Worm (Caenorhabditis elegans) whole organism, young adult: ENCODE results near the gene apb-1.
"Not testable (repeated sequence)": the region's sequence is repeated elsewhere in the genome, so short reads cannot be mapped to it uniquely, and the experiment has no call there.

Experiments
- C17E4.6 ChIP-seq: fragments of 200-800 bp; sonication (Bioruptor generic); IDR thresholded peaks from 2 replicates; pipeline ENCODE4 v1.3.6; 2022; ENCODE audit warnings: missing genetic modification reagents, missing genetic modification characterization, missing compliant biosample characterization
- D2030.7 ChIP-seq: fragments of 200-800 bp; sonication (Bioruptor generic); IDR thresholded peaks from 2 replicates; pipeline ENCODE4 v1.3.6; 2022; ENCODE audit warnings: missing genetic modification reagents, missing genetic modification characterization, missing compliant biosample characterization
- F10E7.11 ChIP-seq: sonication (generic microtip); optimal IDR thresholded peaks from 2 replicates; lab custom pipeline; 2017; ENCODE audit warnings: mild to moderate bottlenecking, missing genetic modification characterization, moderate library complexity, missing compliant biosample characterization
- F52B5.7 ChIP-seq: sonication (generic microtip); optimal IDR thresholded peaks from 2 replicates; lab custom pipeline; 2016; ENCODE audit warnings: mild to moderate bottlenecking, missing genetic modification characterization, missing compliant biosample characterization
- F57A8.1 ChIP-seq: fragments of 200-800 bp; sonication (Bioruptor generic); optimal IDR thresholded peaks from 2 replicates; lab custom pipeline; 2018; ENCODE audit warnings: mild to moderate bottlenecking, missing genetic modification characterization, moderate library complexity, missing compliant biosample characterization
- T07F8.4 ChIP-seq: sonication (generic microtip); optimal IDR thresholded peaks from 2 replicates; lab custom pipeline; 2016; ENCODE audit warnings: mild to moderate bottlenecking, missing genetic modification characterization, moderate library complexity, missing compliant biosample characterization
- Y53G8AR.9 ChIP-seq: fragments of 200-800 bp; sonication (Bioruptor generic); conservative IDR thresholded peaks from 2 replicates; pipeline ENCODE4 v1.3.6; 2022; ENCODE audit warnings: missing genetic modification reagents, missing genetic modification characterization, missing compliant biosample characterization
- Y79H2A.3 ChIP-seq: fragments of 200-800 bp; sonication (Bioruptor generic); conservative IDR thresholded peaks from 2 replicates; pipeline ENCODE4 v1.3.6; 2022; ENCODE audit warnings: missing genetic modification reagents, missing genetic modification characterization, missing compliant biosample characterization
- ZK185.1 ChIP-seq: sonication (generic microtip); optimal IDR thresholded peaks from 2 replicates; lab custom pipeline; 2016; ENCODE audit warnings: mild to moderate bottlenecking, missing genetic modification characterization, missing compliant biosample characterization; ENCODE audit not compliant: poor library complexity, severe bottlenecking
- akir-1 ChIP-seq: fragments of 200-800 bp; sonication (Bioruptor generic); optimal IDR thresholded peaks from 2 replicates; lab custom pipeline; 2018; ENCODE audit warnings: mild to moderate bottlenecking, missing genetic modification characterization, moderate library complexity, missing compliant biosample characterization
- ama-1 ChIP-seq, 3 experiments: fragments of 150-350 bp in 1 of 3; sonication (generic microtip) in 2 of 3; optimal IDR thresholded peaks; 2 replicates each; lab custom pipeline; 2014 to 2018; ENCODE audit warnings: missing biosample characterization in 2 of 3, missing genetic modification characterization in 2 of 3, missing genetic modification reagents in 2 of 3
- atf-7 ChIP-seq: sonication (generic microtip); optimal IDR thresholded peaks from 2 replicates; lab custom pipeline; 2017; ENCODE audit warnings: mild to moderate bottlenecking, missing genetic modification characterization, missing compliant biosample characterization
- athp-1 ChIP-seq: sonication (generic microtip); optimal IDR thresholded peaks from 2 replicates; lab custom pipeline; 2017; ENCODE audit warnings: mild to moderate bottlenecking, missing genetic modification characterization, missing compliant biosample characterization
- cebp-1 ChIP-seq, 2 experiments: fragments of 200-800 bp in 1 of 2; sonication (Bioruptor generic) in 1 of 2; sonication (generic microtip) in 1 of 2; IDR thresholded peaks in 1 of 2; optimal IDR thresholded peaks in 1 of 2; 2 replicates each; pipeline versions ENCODE4 v1.3.6 to Lab custom; 2017 to 2022; ENCODE audit warnings: missing compliant biosample characterization in 2 of 2, missing genetic modification characterization in 2 of 2, mild to moderate bottlenecking in 1 of 2, missing genetic modification reagents in 1 of 2, moderate library complexity in 1 of 2
- ceh-27 ChIP-seq: fragments of 200-800 bp; sonication (Bioruptor generic); optimal IDR thresholded peaks from 2 replicates; lab custom pipeline; 2018; ENCODE audit warnings: mild to moderate bottlenecking, missing genetic modification characterization, moderate library complexity, missing compliant biosample characterization
- ceh-40 ChIP-seq: fragments of 200-800 bp; sonication (Bioruptor generic); IDR thresholded peaks from 2 replicates; pipeline ENCODE4 v1.3.6; 2022; ENCODE audit warnings: missing genetic modification characterization, missing compliant biosample characterization
- ceh-79 ChIP-seq: sonication (generic microtip); optimal IDR thresholded peaks from 2 replicates; lab custom pipeline; 2017; ENCODE audit warnings: mild to moderate bottlenecking, missing genetic modification characterization, missing compliant biosample characterization
- die-1 ChIP-seq: sonication (generic microtip); optimal IDR thresholded peaks from 2 replicates; lab custom pipeline; 2016; ENCODE audit warnings: missing genotype, mild to moderate bottlenecking, missing genetic modification characterization, missing compliant biosample characterization
- dox-1 ChIP-seq: fragments of 200-800 bp; sonication (Bioruptor generic); IDR thresholded peaks from 2 replicates; pipeline ENCODE4 v1.3.6; 2022; ENCODE audit warnings: missing genetic modification reagents, missing genetic modification characterization, missing compliant biosample characterization
- fkh-3 ChIP-seq: sonication (generic microtip); optimal IDR thresholded peaks from 2 replicates; lab custom pipeline; 2016; ENCODE audit warnings: mild to moderate bottlenecking, missing genetic modification characterization, missing compliant biosample characterization
- hlh-12 ChIP-seq: sonication (generic microtip); optimal IDR thresholded peaks from 2 replicates; lab custom pipeline; 2016; ENCODE audit warnings: missing genetic modification characterization, missing compliant biosample characterization
- hlh-26 ChIP-seq: fragments of 200-800 bp; sonication (Bioruptor generic); conservative IDR thresholded peaks from 2 replicates; pipeline ENCODE4 v1.3.6; 2022; ENCODE audit warnings: missing genetic modification reagents, missing genetic modification characterization, missing compliant biosample characterization
- lin-35 ChIP-seq, 3 experiments: fragments of 150-350 bp in 2 of 3; sonication (generic microtip) in 1 of 3; optimal IDR thresholded peaks; 2 replicates each; lab custom pipeline; 2014 to 2018; ENCODE audit warnings: missing biosample characterization in 3 of 3, missing genetic modification characterization in 3 of 3, missing genetic modification reagents in 3 of 3
- lin-54 ChIP-seq: fragments of 200-800 bp; sonication (Bioruptor generic); optimal IDR thresholded peaks from 2 replicates; lab custom pipeline; 2018; ENCODE audit warnings: mild to moderate bottlenecking, missing genetic modification characterization, missing compliant biosample characterization
- lir-1 ChIP-seq: fragments of 200-800 bp; sonication (Bioruptor generic); conservative IDR thresholded peaks from 2 replicates; pipeline ENCODE4 v1.3.6; 2022; ENCODE audit warnings: missing genetic modification reagents, missing genetic modification characterization, missing compliant biosample characterization
- madf-3 ChIP-seq: fragments of 200-800 bp; sonication (Bioruptor generic); IDR thresholded peaks from 2 replicates; pipeline ENCODE4 v1.3.6; 2022; ENCODE audit warnings: missing genetic modification reagents, missing genetic modification characterization, missing compliant biosample characterization
- mcd-1 ChIP-seq: fragments of 200-800 bp; sonication (Bioruptor generic); IDR thresholded peaks from 2 replicates; pipeline ENCODE4 v1.3.6; 2022; ENCODE audit warnings: missing genetic modification reagents, missing genetic modification characterization, missing compliant biosample characterization
- mel-28 ChIP-seq: sonication (generic microtip); optimal IDR thresholded peaks from 2 replicates; lab custom pipeline; 2016; ENCODE audit warnings: borderline replicate concordance, mild to moderate bottlenecking, missing genetic modification characterization, missing compliant biosample characterization
- nhr-80 ChIP-seq: sonication (generic microtip); optimal IDR thresholded peaks from 2 replicates; lab custom pipeline; 2016; ENCODE audit warnings: missing genetic modification characterization, missing compliant biosample characterization
- nhr-90 ChIP-seq: sonication (generic microtip); optimal IDR thresholded peaks from 2 replicates; lab custom pipeline; 2016; ENCODE audit warnings: missing genotype, mild to moderate bottlenecking, missing genetic modification characterization, missing compliant biosample characterization
- rpc-1 ChIP-seq, 2 experiments: fragments of 150-350 bp in 1 of 2; sonication (generic microtip) in 1 of 2; optimal IDR thresholded peaks; 2 replicates each; lab custom pipeline; 2014 to 2018; ENCODE audit warnings: missing biosample characterization in 1 of 2, missing genetic modification characterization in 1 of 2, missing genetic modification reagents in 1 of 2, missing genotype in 1 of 2
- snpc-1.3 ChIP-seq: sonication (generic microtip); optimal IDR thresholded peaks from 2 replicates; lab custom pipeline; 2017; ENCODE audit warnings: missing genetic modification characterization, mild to moderate bottlenecking, missing compliant biosample characterization, antibody characterized with exemption, moderate library complexity, missing genotype, missing genetic modification reagents; ENCODE audit not compliant: insufficient read depth
- snpc-3.4 ChIP-seq: sonication (generic microtip); optimal IDR thresholded peaks from 2 replicates; lab custom pipeline; 2017; ENCODE audit warnings: missing genetic modification characterization, mild to moderate bottlenecking, missing compliant biosample characterization, antibody characterized with exemption, moderate library complexity, missing genotype, missing genetic modification reagents
- snpc-4 ChIP-seq, 5 experiments: fragments of 150-350 bp in 1 of 5; sonication (generic microtip) in 4 of 5; optimal IDR thresholded peaks; 2 replicates each; lab custom pipeline; 2014 to 2018; ENCODE audit warnings: missing genetic modification characterization in 5 of 5, missing biosample characterization in 3 of 5, antibody characterized with exemption in 2 of 5, mild to moderate bottlenecking in 2 of 5, missing compliant biosample characterization in 2 of 5, missing genotype in 2 of 5, moderate library complexity in 2 of 5, missing genetic modification reagents in 1 of 5
- sptf-2 ChIP-seq: fragments of 200-800 bp; sonication (Bioruptor generic); optimal IDR thresholded peaks from 2 replicates; lab custom pipeline; 2018; ENCODE audit warnings: mild to moderate bottlenecking, missing genetic modification characterization, missing compliant biosample characterization
- tbx-9 ChIP-seq: sonication (generic microtip); optimal IDR thresholded peaks from 2 replicates; lab custom pipeline; 2016; ENCODE audit warnings: borderline replicate concordance, missing genetic modification characterization, inconsistent platforms, missing compliant biosample characterization
- xnd-1 ChIP-seq: sonication (generic microtip); optimal IDR thresholded peaks from 2 replicates; lab custom pipeline; 2016; ENCODE audit warnings: missing genotype, missing genetic modification reagents, missing genetic modification characterization, missing compliant biosample characterization
- ztf-18 ChIP-seq: sonication (generic microtip); optimal IDR thresholded peaks from 2 replicates; lab custom pipeline; 2016; ENCODE audit warnings: missing genotype, mild to moderate bottlenecking, missing genetic modification characterization, missing compliant biosample characterization
- ztf-25 ChIP-seq: fragments of 200-800 bp; sonication (Bioruptor generic); IDR thresholded peaks from 2 replicates; pipeline ENCODE4 v1.3.6; 2022; ENCODE audit warnings: missing genetic modification reagents, missing genetic modification characterization, missing compliant biosample characterization
- ztf-28 ChIP-seq: fragments of 200-800 bp; sonication (Bioruptor generic); IDR thresholded peaks from 2 replicates; pipeline ENCODE4 v1.3.6; 2022; ENCODE audit warnings: missing genetic modification reagents, missing genetic modification characterization, missing compliant biosample characterization
- ztf-3 ChIP-seq: fragments of 200-800 bp; sonication (Bioruptor generic); optimal IDR thresholded peaks from 2 replicates; lab custom pipeline; 2018; ENCODE audit warnings: mild to moderate bottlenecking, missing genetic modification characterization, missing compliant biosample characterization

apb-1 gene

ce11 chrIII:2607717-2608116 is 10.9 kb upstream of the apb-1 start, which contains the start of gene Y71H2B.5:
Gene Y71H2B.5, plus strand, starts transcription at chrIII:2608017.
- not testable (repeated sequence) for TF ChIP-seq ztf-18 (tag; lab: Kevin White, UChicago); lin-54 (GFP tag; lab: Kevin White, UChicago); D2030.7 (GFP tag; lab: Robert Waterston, UW)

ce11 chrIII:2603671-2604070 is 6.8 kb upstream of the apb-1 start, which contains the start of gene Y71H2B.11:
Gene Y71H2B.11, plus strand, starts transcription at chrIII:2603971.
- TF ChIP-seq fkh-3 (tag; lab: Kevin White, UChicago): no peak
- no peak for TF ChIP-seq ztf-25 (GFP tag; lab: Robert Waterston, UW)
- TF ChIP-seq ZK185.1: no peak
- TF ChIP-seq F52B5.7 (tag; lab: Kevin White, UChicago): no peak
- no peak for TF ChIP-seq madf-3 (GFP tag; lab: Robert Waterston, UW)
- no peak for TF ChIP-seq F10E7.11 (tag; lab: Kevin White, UChicago)
- no peak for TF ChIP-seq ztf-28 (GFP tag; lab: Robert Waterston, UW)
- no peak for TF ChIP-seq ama-1 (optimal IDR thresholded peaks at IDR 0.05; lab: Kevin White, UChicago)
- no peak for TF ChIP-seq ama-1 (GFP tag; optimal IDR thresholded peaks at IDR 0.05; lab: Kevin White, UChicago)
- no peak for TF ChIP-seq nhr-90 (tag; lab: Kevin White, UChicago)
- TF ChIP-seq snpc-3.4 (tag; lab: Kevin White, UChicago): no peak
- no peak for TF ChIP-seq ceh-79
- TF ChIP-seq tbx-9 (tag; lab: Kevin White, UChicago): no peak
- no peak for TF ChIP-seq rpc-1 (optimal IDR thresholded peaks at IDR 0.05; lab: Kevin White, UChicago)
- no peak for TF ChIP-seq rpc-1 (tag; optimal IDR thresholded peaks at IDR 0.05; lab: Kevin White, UChicago)

- TF ChIP-seq ztf-18 (tag; lab: Kevin White, UChicago) (peak; percentile 85), nhr-80 (no peak), Y79H2A.3 (GFP tag; lab: Robert Waterston, UW) (no peak), athp-1 (tag; lab: Kevin White, UChicago) (peak; percentile 26), rpc-1 (optimal IDR thresholded peaks at IDR 0.05; lab: Kevin White, UChicago) (no peak), rpc-1 (tag; optimal IDR thresholded peaks at IDR 0.05; lab: Kevin White, UChicago) (no peak), ceh-27 (no peak), atf-7 (no peak), snpc-4 (GFP tag; optimal IDR thresholded peaks at IDR 0.05; lab: Kevin White, UChicago) (no peak), snpc-4 (tag; optimal IDR thresholded peaks at IDR 0.05; lab: Kevin White, UChicago) (no peak), cebp-1 (GFP tag; IDR thresholded peaks at IDR 0.05; lab: Robert Waterston, UW) (no peak), cebp-1 (tag; optimal IDR thresholded peaks at IDR 0.05; lab: Kevin White, UChicago) (no peak), ceh-40 (GFP tag; lab: Robert Waterston, UW) (no peak), sptf-2 (no peak), C17E4.6 (GFP tag; lab: Robert Waterston, UW) (0 out of 2 replicates have a peak, but pooled peaks have one; percentile 26), lin-35 (GFP tag; optimal IDR thresholded peaks at IDR 0.05; lab: Kevin White, UChicago) (no peak), F57A8.1 (GFP tag; lab: Kevin White, UChicago) (no peak), lir-1 (GFP tag; lab: Robert Waterston, UW) (no peak), xnd-1 (tag; lab: Kevin White, UChicago) (peak; percentile 77), ztf-3 (GFP tag; lab: Kevin White, UChicago) (no peak), mel-28 (tag; lab: Kevin White, UChicago) (no peak), hlh-12 (tag; lab: Kevin White, UChicago) (no peak), snpc-1.3 (tag; lab: Kevin White, UChicago) (no peak), akir-1 (no peak), snpc-3.4 (tag; lab: Kevin White, UChicago) (peak; percentile 72), dox-1 (GFP tag; lab: Robert Waterston, UW) (no peak), Y53G8AR.9 (GFP tag; lab: Robert Waterston, UW) (no peak), die-1 (tag; lab: Kevin White, UChicago) (no peak), mcd-1 (GFP tag; lab: Robert Waterston, UW) (peak; percentile 44; the same call in 1 of the 2 replicates), hlh-26 (no peak), D2030.7 (GFP tag; lab: Robert Waterston, UW) (peak; percentile 53), T07F8.4 (tag; lab: Kevin White, UChicago) (no peak)
Observed at ce11 chrIII:2598491-2599065, 1.7 kb upstream of the apb-1 start.
